Fruit fly (Drosophila melanogaster) whole organism, embryonic: Measurements from ENCODE around the gene mas.

ENCODE experiments used
- Abd-B ChIP-seq: fragments of 200-800 bp; sonication (Bioruptor generic); optimal IDR thresholded peaks from 2 replicates; lab custom pipeline; 2018; ENCODE audit warnings: missing biosample characterization, mild to moderate bottlenecking, missing genetic modification characterization, moderate library complexity
- Atf3 ChIP-seq: fragments of 200-800 bp; sonication (Bioruptor generic); optimal IDR thresholded peaks from 3 replicates; lab custom pipeline; 2016; ENCODE audit warnings: missing biosample characterization, missing genetic modification characterization
- Bgb ChIP-seq: fragments of 200-800 bp; sonication (Bioruptor generic); IDR thresholded peaks from 2 replicates; pipeline ENCODE4 v1.3.6; 2022; ENCODE audit warnings: missing biosample characterization, missing genetic modification characterization; ENCODE audit not compliant: partially characterized antibody
- BtbVII ChIP-seq: fragments of 200-800 bp; sonication (Bioruptor generic); optimal IDR thresholded peaks from 3 replicates; lab custom pipeline; 2017; ENCODE audit warnings: missing biosample characterization, mild to moderate bottlenecking, missing genetic modification characterization
- CG11696 ChIP-seq: fragments of 200-800 bp; sonication (Bioruptor generic); IDR thresholded peaks from 2 replicates; pipeline ENCODE4 v1.3.6; 2022; ENCODE audit warnings: missing biosample characterization, missing genetic modification characterization
- CG12659 ChIP-seq: fragments of 200-800 bp; sonication (Bioruptor generic); optimal IDR thresholded peaks from 3 replicates; lab custom pipeline; 2017; ENCODE audit warnings: mild to moderate bottlenecking, missing biosample characterization, missing genetic modification reagents, missing genetic modification characterization
- CG13296 ChIP-seq: fragments of 200-800 bp; sonication (Bioruptor generic); optimal IDR thresholded peaks from 3 replicates; lab custom pipeline; 2018; ENCODE audit warnings: missing biosample characterization, mild to moderate bottlenecking, missing genetic modification characterization
- CG13775 ChIP-seq: fragments of 200-800 bp; sonication (Bioruptor generic); optimal IDR thresholded peaks from 3 replicates; lab custom pipeline; 2017; ENCODE audit warnings: missing biosample characterization, mild to moderate bottlenecking, missing genetic modification characterization
- CG13894 ChIP-seq: fragments of 200-800 bp; sonication (Bioruptor generic); optimal IDR thresholded peaks from 3 replicates; lab custom pipeline; 2018; ENCODE audit warnings: missing biosample characterization, mild to moderate bottlenecking, missing genetic modification characterization, moderate library complexity
- CG15011 ChIP-seq: fragments of 200-800 bp; sonication (Bioruptor generic); optimal IDR thresholded peaks from 3 replicates; lab custom pipeline; 2018; ENCODE audit warnings: missing biosample characterization, mild to moderate bottlenecking, missing genetic modification characterization
- CG15269 ChIP-seq: fragments of 200-800 bp; sonication (Bioruptor generic); optimal IDR thresholded peaks from 2 replicates; lab custom pipeline; 2018; ENCODE audit warnings: missing biosample characterization, mild to moderate bottlenecking, missing genetic modification characterization, moderate library complexity
- CG17612 ChIP-seq: fragments of 200-800 bp; sonication (Bioruptor generic); IDR thresholded peaks from 2 replicates; pipeline ENCODE4 v1.3.6; 2022; ENCODE audit warnings: missing biosample characterization, missing genetic modification characterization
- CG17802 ChIP-seq: fragments of 200-800 bp; sonication (Bioruptor generic); optimal IDR thresholded peaks from 2 replicates; lab custom pipeline; 2018; ENCODE audit warnings: missing biosample characterization, mild to moderate bottlenecking, missing genetic modification characterization, moderate library complexity
- CG18599 ChIP-seq: fragments of 200-800 bp; sonication (Bioruptor generic); optimal IDR thresholded peaks from 3 replicates; lab custom pipeline; 2017; ENCODE audit warnings: missing biosample characterization, missing genetic modification characterization, mild to moderate bottlenecking, moderate library complexity, missing genetic modification reagents
- CG2678 ChIP-seq: fragments of 200-800 bp; sonication (Bioruptor generic); optimal IDR thresholded peaks from 3 replicates; lab custom pipeline; 2019; ENCODE audit warnings: missing biosample characterization, mild to moderate bottlenecking, missing genetic modification characterization, moderate library complexity
- CG30403 ChIP-seq: fragments of 200-800 bp; sonication (Bioruptor generic); optimal IDR thresholded peaks from 3 replicates; lab custom pipeline; 2016; ENCODE audit warnings: missing biosample characterization, missing genetic modification characterization
- CG32767 ChIP-seq: fragments of 200-800 bp; sonication (Bioruptor generic); IDR thresholded peaks from 2 replicates; pipeline ENCODE4 v1.3.6; 2022; ENCODE audit warnings: missing biosample characterization, missing genetic modification characterization
- CG6791 ChIP-seq: fragments of 200-800 bp; sonication (Bioruptor generic); IDR thresholded peaks from 3 replicates; pipeline ENCODE4 v1.3.6; 2022; ENCODE audit warnings: missing biosample characterization, missing genetic modification characterization; ENCODE audit not compliant: partially characterized antibody
- CG8388 ChIP-seq: fragments of 200-800 bp; sonication (Bioruptor generic); optimal IDR thresholded peaks from 2 replicates; lab custom pipeline; 2019; ENCODE audit warnings: missing biosample characterization, mild to moderate bottlenecking, missing genetic modification characterization, moderate library complexity
- CG9932 ChIP-seq: fragments of 200-800 bp; sonication (Bioruptor generic); IDR thresholded peaks from 2 replicates; pipeline ENCODE4 v1.3.6; 2022; ENCODE audit warnings: missing biosample characterization, missing genetic modification characterization
- E2f1 ChIP-seq: fragments of 200-800 bp; sonication (Bioruptor generic); IDR thresholded peaks from 2 replicates; pipeline ENCODE4 v1.3.6; 2022; ENCODE audit warnings: missing biosample characterization, missing genetic modification characterization
- Ets65A ChIP-seq: fragments of 200-800 bp; sonication (Bioruptor generic); peaks from one replicate; lab custom pipeline; 2016; ENCODE audit warnings: missing biosample characterization, missing genetic modification characterization
- HHEX ChIP-seq: fragments of 200-800 bp; sonication (Bioruptor generic); optimal IDR thresholded peaks from 3 replicates; lab custom pipeline; 2017; ENCODE audit warnings: missing biosample characterization, mild to moderate bottlenecking, missing genetic modification characterization, missing genetic modification reagents
- MBD-R2 ChIP-seq: fragments of 200-800 bp; sonication (Bioruptor generic); IDR thresholded peaks from 2 replicates; pipeline ENCODE4 v1.3.6; 2022; ENCODE audit warnings: missing biosample characterization, missing genetic modification characterization
- MTF-1 ChIP-seq: fragments of 200-800 bp; sonication (Bioruptor generic); optimal IDR thresholded peaks from 2 replicates; lab custom pipeline; 2018; ENCODE audit warnings: missing biosample characterization, mild to moderate bottlenecking, missing genetic modification characterization, borderline replicate concordance
- Med ChIP-seq: fragments of 200-800 bp; sonication (Bioruptor generic); peaks from one replicate; lab custom pipeline; 2016; ENCODE audit warnings: missing biosample characterization, missing genetic modification characterization, mild to moderate bottlenecking, inconsistent platforms, moderate library complexity
- Meics ChIP-seq: fragments of 200-800 bp; sonication (Bioruptor generic); optimal IDR thresholded peaks from 2 replicates; lab custom pipeline; 2017; ENCODE audit warnings: missing biosample characterization, mild to moderate bottlenecking, missing genetic modification characterization
- Myb ChIP-seq: fragments of 200-800 bp; sonication (Bioruptor generic); optimal IDR thresholded peaks from 2 replicates; lab custom pipeline; 2016; ENCODE audit warnings: missing biosample characterization, missing genetic modification characterization
- Stat92E ChIP-seq, 3 experiments: fragments of >200 bp in 2 of 3; fragments of 200-800 bp in 1 of 3; sonication (Bioruptor generic) in 1 of 3; optimal IDR thresholded peaks; 2 replicates each; lab custom pipeline; 2017 to 2019; ENCODE audit warnings: missing biosample characterization in 3 of 3, missing genetic modification characterization in 3 of 3, mild to moderate bottlenecking in 1 of 3, moderate library complexity in 1 of 3
- Trl ChIP-seq, 3 experiments: fragments of >200 bp in 2 of 3; fragments of 200-800 bp in 1 of 3; sonication (Bioruptor generic) in 1 of 3; optimal IDR thresholded peaks; 2 replicates in 1 of 3; 3 replicates in 2 of 3; lab custom pipeline; 2016 to 2017; ENCODE audit warnings: missing biosample characterization in 1 of 3, missing genetic modification characterization in 1 of 3
- danr ChIP-seq: fragments of 200-800 bp; sonication (Bioruptor generic); IDR thresholded peaks from 2 replicates; pipeline ENCODE4 v1.3.6; 2022; ENCODE audit warnings: missing biosample characterization, missing genetic modification characterization
- fu2 ChIP-seq: fragments of 200-800 bp; sonication (Bioruptor generic); optimal IDR thresholded peaks from 2 replicates; lab custom pipeline; 2016; ENCODE audit warnings: missing biosample characterization, missing genetic modification characterization
- grn ChIP-seq: fragments of 200-800 bp; sonication (Bioruptor generic); optimal IDR thresholded peaks from 3 replicates; lab custom pipeline; 2017; ENCODE audit warnings: missing biosample characterization, missing genetic modification characterization
- gro ChIP-seq: fragments of 200-800 bp; sonication (Bioruptor generic); optimal IDR thresholded peaks from 2 replicates; lab custom pipeline; 2016; ENCODE audit warnings: missing biosample characterization, missing genetic modification characterization
- her ChIP-seq: fragments of 200-800 bp; sonication (Bioruptor generic); optimal IDR thresholded peaks from 2 replicates; lab custom pipeline; 2016; ENCODE audit warnings: missing biosample characterization, missing genetic modification characterization
- jigr1 ChIP-seq: fragments of 200-800 bp; sonication (Bioruptor generic); IDR thresholded peaks from 3 replicates; pipeline ENCODE4 v1.3.6; 2022; ENCODE audit warnings: missing biosample characterization, missing genetic modification characterization
- kah ChIP-seq: fragments of 200-800 bp; sonication (Bioruptor generic); optimal IDR thresholded peaks from 2 replicates; lab custom pipeline; 2018; ENCODE audit warnings: missing biosample characterization, mild to moderate bottlenecking, missing genetic modification characterization
- mld ChIP-seq: fragments of 200-800 bp; sonication (Bioruptor generic); IDR thresholded peaks from 3 replicates; pipeline ENCODE4 v1.3.6; 2022; ENCODE audit warnings: missing biosample characterization, missing genetic modification characterization; ENCODE audit not compliant: partially characterized antibody
- nerfin-2 ChIP-seq: fragments of 200-800 bp; sonication (Bioruptor generic); IDR thresholded peaks from 2 replicates; pipeline ENCODE4 v1.3.6; 2022; ENCODE audit warnings: missing biosample characterization, missing genetic modification characterization; ENCODE audit not compliant: partially characterized antibody
- pb ChIP-seq: fragments of 200-800 bp; sonication (Bioruptor generic); optimal IDR thresholded peaks from 3 replicates; lab custom pipeline; 2016; ENCODE audit warnings: missing biosample characterization, missing genetic modification characterization
- sd ChIP-seq: fragments of 200-800 bp; sonication (Bioruptor generic); optimal IDR thresholded peaks from 3 replicates; lab custom pipeline; 2018; ENCODE audit warnings: missing biosample characterization, mild to moderate bottlenecking, missing genetic modification characterization, moderate library complexity
- sens ChIP-seq: fragments of 200-800 bp; sonication (Bioruptor generic); peaks from one replicate; lab custom pipeline; 2016; ENCODE audit warnings: missing biosample characterization, missing genetic modification characterization
- sna ChIP-seq: fragments of 200-800 bp; sonication (Bioruptor generic); IDR thresholded peaks from 2 replicates; pipeline ENCODE4 v1.3.6; 2022; ENCODE audit warnings: missing biosample characterization, missing genetic modification characterization; ENCODE audit not compliant: partially characterized antibody
- ssp ChIP-seq: fragments of 200-800 bp; sonication (Bioruptor generic); IDR thresholded peaks from 2 replicates; pipeline ENCODE4 v1.3.6; 2022; ENCODE audit warnings: missing biosample characterization, missing genetic modification characterization
- stc ChIP-seq: fragments of 200-800 bp; sonication (Bioruptor generic); IDR thresholded peaks from 2 replicates; pipeline ENCODE4 v1.3.6; 2022; ENCODE audit warnings: missing biosample characterization, missing genetic modification characterization
- tna ChIP-seq: fragments of 200-800 bp; sonication (Bioruptor generic); IDR thresholded peaks from 2 replicates; pipeline ENCODE4 v1.3.6; 2022; ENCODE audit warnings: missing biosample characterization, missing genetic modification characterization; ENCODE audit not compliant: partially characterized antibody
- toy ChIP-seq: fragments of 200-800 bp; sonication (Bioruptor generic); IDR thresholded peaks from 2 replicates; pipeline ENCODE4 v1.3.6; 2022; ENCODE audit warnings: missing biosample characterization, missing genetic modification characterization
- unc-4 ChIP-seq: fragments of 200-800 bp; sonication (Bioruptor generic); IDR thresholded peaks from 2 replicates; pipeline ENCODE4 v1.3.6; 2022; ENCODE audit warnings: missing biosample characterization, missing genetic modification characterization; ENCODE audit not compliant: partially characterized antibody

Gene mas

dm6 chr3L:4125709-4126108 is 41.6 kb downstream of the mas start:
- TF ChIP-seq CG18599 (GFP tag; lab: Kevin White, UChicago) (no peak), MBD-R2 (GFP tag; lab: Robert Waterston, UW) (no peak), danr (GFP tag; lab: Robert Waterston, UW) (no peak), her (no peak), ssp (no peak), CG9932 (0 out of 2 replicates have a peak, but pooled peaks have one; percentile 9), fu2 (no peak), CG11696 (no peak), Ets65A (peak; percentile 82), Med (GFP tag; lab: Kevin White, UChicago) (peak; percentile 52)
- TF ChIP-seq, all 482 proteins: peak for 3

- TF ChIP-seq sd (tag; lab: Kevin White, UChicago) (peak; percentile 94), pb (GFP tag; lab: Kevin White, UChicago) (peak; percentile 7), Meics (peak; percentile 58), Abd-B (GFP tag; lab: Kevin White, UChicago) (no peak), CG13775 (GFP tag; lab: Kevin White, UChicago) (no peak), tna (GFP tag; lab: Robert Waterston, UW) (peak; percentile 42; the same call in 1 of the 2 replicates), sna (GFP tag; lab: Robert Waterston, UW) (peak; percentile 68), toy (GFP tag; lab: Robert Waterston, UW) (no peak), jigr1 (GFP tag; lab: Robert Waterston, UW) (no peak), CG13296 (GFP tag; lab: Kevin White, UChicago) (peak; percentile 68), HHEX (peak; percentile 50), CG13894 (peak; percentile 65), Stat92E (GFP tag; optimal IDR thresholded peaks at IDR 0.05; lab: Kevin White, UChicago) (peak in 1 of 3 experiments; percentile 4), unc-4 (GFP tag; lab: Robert Waterston, UW) (0 out of 2 replicates have a peak, but pooled peaks have one; percentile 51), CG17612 (no peak), Myb (GFP tag; lab: Kevin White, UChicago) (peak; percentile 80), CG17802 (tag; lab: Kevin White, UChicago) (no peak), CG15011 (GFP tag; lab: Kevin White, UChicago) (peak; percentile 46), CG2678 (tag; lab: Kevin White, UChicago) (peak; percentile 67), grn (GFP tag; lab: Kevin White, UChicago) (peak; percentile 75), CG32767 (GFP tag; lab: Robert Waterston, UW) (no peak), stc (GFP tag; lab: Robert Waterston, UW) (0 out of 2 replicates have a peak, but pooled peaks have one; percentile 14), gro (GFP tag; lab: Kevin White, UChicago) (peak; percentile 54), CG8388 (GFP tag; lab: Kevin White, UChicago) (no peak), CG6791 (0 out of 3 replicates have a peak, but pooled peaks have one; percentile 19), BtbVII (GFP tag; lab: Kevin White, UChicago) (peak; percentile 89), CG30403 (GFP tag; lab: Kevin White, UChicago) (peak; percentile 37), Bgb (peak; percentile 62; the same call in 1 of the 2 replicates), mld (GFP tag; lab: Robert Waterston, UW) (no peak), CG15269 (tag; lab: Kevin White, UChicago) (peak; percentile 52), E2f1 (GFP tag; lab: Robert Waterston, UW) (peak; percentile 25; the same call in 1 of the 2 replicates), Atf3 (GFP tag; lab: Kevin White, UChicago) (peak; percentile 93), nerfin-2 (GFP tag; lab: Robert Waterston, UW) (no peak), Trl (optimal IDR thresholded peaks at IDR 0.05; lab: Kevin White, UChicago) (no peak), Trl (GFP tag; optimal IDR thresholded peaks at IDR 0.05; lab: Kevin White, UChicago) (peak; percentile 36), CG12659 (peak; percentile 72), sens (peak; percentile 47), kah (GFP tag; lab: Kevin White, UChicago) (peak; percentile 3), MTF-1 (GFP tag; lab: Kevin White, UChicago) (peak; percentile 13)
Observed at dm6 chr3L:4122185-4122767, 45.0 kb downstream of the mas start, which contains the start of gene Chd64. Gene Chd64, minus strand, starts transcription at chr3L:4122388.
